Worm (Caenorhabditis elegans) whole organism, L2 larva: ENCODE data around the gene C10A4.4.
"Not testable (repeated sequence)": the region's sequence is repeated elsewhere in the genome, so short reads cannot be mapped to it uniquely, and the experiment has no call there.

ENCODE experiments used
- Y55F3AM.14 ChIP-seq: fragments of 200-800 bp; sonication (Bioruptor generic); optimal IDR thresholded peaks from 2 replicates; lab custom pipeline; 2018; ENCODE audit warnings: mild to moderate bottlenecking, missing genetic modification characterization, missing compliant biosample characterization
- ZK546.5 ChIP-seq: sonication (generic microtip); optimal IDR thresholded peaks from 2 replicates; lab custom pipeline; 2017; ENCODE audit warnings: missing biosample characterization, missing genetic modification characterization
- ama-1 ChIP-seq: fragments of 150-350 bp; optimal IDR thresholded peaks from 2 replicates; lab custom pipeline; 2018; ENCODE audit warnings: inconsistent platforms
- ceh-82 ChIP-seq: fragments of 150-350 bp; optimal IDR thresholded peaks from 2 replicates; lab custom pipeline; 2014; ENCODE audit warnings: missing biosample characterization, missing genetic modification characterization
- crh-2 ChIP-seq: sonication (generic microtip); optimal IDR thresholded peaks from 2 replicates; lab custom pipeline; 2017; ENCODE audit warnings: missing biosample characterization, missing genetic modification characterization
- dmd-4 ChIP-seq: sonication (generic microtip); optimal IDR thresholded peaks from 2 replicates; lab custom pipeline; 2017; ENCODE audit warnings: missing biosample characterization, missing genetic modification characterization
- egl-27 ChIP-seq: sonication (generic microtip); optimal IDR thresholded peaks from 3 replicates; lab custom pipeline; 2017; ENCODE audit warnings: missing biosample characterization, missing genetic modification reagents, missing genetic modification characterization
- elt-1 ChIP-seq: fragments of 150-350 bp; optimal IDR thresholded peaks from 2 replicates; lab custom pipeline; 2014; ENCODE audit warnings: missing biosample characterization, missing genetic modification characterization
- elt-3 ChIP-seq: sonication (generic microtip); optimal IDR thresholded peaks from 2 replicates; lab custom pipeline; 2017; ENCODE audit warnings: missing biosample characterization, missing genetic modification characterization
- fos-1 ChIP-seq: fragments of 150-350 bp; optimal IDR thresholded peaks from 2 replicates; lab custom pipeline; 2014; ENCODE audit warnings: missing biosample characterization, missing genetic modification characterization
- gmeb-1 ChIP-seq: fragments of 150-350 bp; optimal IDR thresholded peaks from 2 replicates; lab custom pipeline; 2014; ENCODE audit warnings: missing biosample characterization, missing genetic modification characterization
- lin-11 ChIP-seq: fragments of 150-350 bp; sonication (generic microtip); optimal IDR thresholded peaks from 2 replicates; lab custom pipeline; 2014; ENCODE audit warnings: missing biosample characterization, missing genetic modification characterization, inconsistent platforms, mixed read lengths
- lin-13 ChIP-seq: fragments of 150-350 bp; optimal IDR thresholded peaks from 2 replicates; lab custom pipeline; 2014; ENCODE audit warnings: missing biosample characterization, missing genetic modification reagents, missing genetic modification characterization
- lin-39 ChIP-seq: fragments of 150-350 bp; optimal IDR thresholded peaks from 2 replicates; lab custom pipeline; 2014; ENCODE audit warnings: missing biosample characterization, missing genetic modification reagents, missing genetic modification characterization
- lsy-2 ChIP-seq, 2 experiments: fragments of 150-350 bp in 1 of 2; sonication (generic microtip) in 1 of 2; optimal IDR thresholded peaks; 2 replicates each; lab custom pipeline; 2014 to 2017; ENCODE audit warnings: missing biosample characterization in 2 of 2, missing genetic modification characterization in 2 of 2
- mab-5 ChIP-seq: fragments of 150-350 bp; optimal IDR thresholded peaks from 2 replicates; lab custom pipeline; 2014; ENCODE audit warnings: missing biosample characterization, missing genetic modification characterization
- mbf-1 ChIP-seq: sonication (generic microtip); optimal IDR thresholded peaks from 2 replicates; lab custom pipeline; 2017; ENCODE audit warnings: missing biosample characterization, missing genetic modification characterization
- nhr-10 ChIP-seq: sonication (generic microtip); optimal IDR thresholded peaks from 2 replicates; lab custom pipeline; 2017; ENCODE audit warnings: missing biosample characterization, missing genetic modification characterization
- nhr-237 ChIP-seq: fragments of 150-350 bp; optimal IDR thresholded peaks from 2 replicates; lab custom pipeline; 2014; ENCODE audit warnings: missing biosample characterization, missing genetic modification characterization
- nhr-25 ChIP-seq: fragments of 150-350 bp; sonication (generic microtip); optimal IDR thresholded peaks from 3 replicates; lab custom pipeline; 2014; ENCODE audit warnings: missing biosample characterization, missing genetic modification characterization
- nhr-6 ChIP-seq: fragments of 150-350 bp; optimal IDR thresholded peaks from 2 replicates; lab custom pipeline; 2014; ENCODE audit warnings: missing biosample characterization, missing genetic modification characterization
- nhr-77 ChIP-seq: fragments of 150-350 bp; optimal IDR thresholded peaks from 2 replicates; lab custom pipeline; 2014; ENCODE audit warnings: missing biosample characterization, missing genetic modification characterization
- peb-1 ChIP-seq: fragments of 150-350 bp; optimal IDR thresholded peaks from 2 replicates; lab custom pipeline; 2014; ENCODE audit warnings: missing biosample characterization, missing genetic modification characterization
- sem-4 ChIP-seq: fragments of 150-350 bp; optimal IDR thresholded peaks from 2 replicates; lab custom pipeline; 2014; ENCODE audit warnings: missing biosample characterization, missing genetic modification reagents, missing genetic modification characterization
- skn-1 ChIP-seq: sonication (generic microtip); optimal IDR thresholded peaks from 2 replicates; lab custom pipeline; 2017; ENCODE audit warnings: missing biosample characterization, missing genetic modification characterization
- sma-3 ChIP-seq: sonication (generic microtip); optimal IDR thresholded peaks from 2 replicates; lab custom pipeline; 2016; ENCODE audit warnings: missing genetic modification reagents, missing genetic modification characterization, missing compliant biosample characterization
- snpc-4 ChIP-seq: fragments of 150-350 bp; optimal IDR thresholded peaks from 2 replicates; lab custom pipeline; 2014; ENCODE audit warnings: missing biosample characterization, missing genetic modification characterization
- unc-39 ChIP-seq: fragments of 150-350 bp; optimal IDR thresholded peaks from 2 replicates; lab custom pipeline; 2014; ENCODE audit warnings: missing biosample characterization, missing genetic modification characterization
- unc-55 ChIP-seq: fragments of 150-350 bp; sonication (generic microtip); optimal IDR thresholded peaks from 3 replicates; lab custom pipeline; 2014; ENCODE audit warnings: missing biosample characterization, missing genetic modification reagents, missing genetic modification characterization
- unc-62 ChIP-seq: fragments of 150-350 bp; optimal IDR thresholded peaks from 2 replicates; lab custom pipeline; 2014; ENCODE audit warnings: missing biosample characterization, missing genetic modification reagents, missing genetic modification characterization
- zag-1 ChIP-seq: fragments of 150-350 bp; optimal IDR thresholded peaks from 2 replicates; lab custom pipeline; 2014; ENCODE audit warnings: missing biosample characterization, missing genetic modification characterization
- ztf-1 ChIP-seq: fragments of 200-800 bp; sonication (Bioruptor generic); conservative IDR thresholded peaks from 2 replicates; pipeline ENCODE4 v1.3.6; 2022; ENCODE audit warnings: missing genetic modification characterization, missing compliant biosample characterization
- ztf-11 ChIP-seq: sonication (generic microtip); optimal IDR thresholded peaks from 2 replicates; lab custom pipeline; 2017; ENCODE audit warnings: missing biosample characterization, missing genetic modification characterization
- ztf-4 ChIP-seq: fragments of 150-350 bp; optimal IDR thresholded peaks from 2 replicates; lab custom pipeline; 2014; ENCODE audit warnings: missing biosample characterization, missing genetic modification characterization

The C10A4.4 gene

DNA sequence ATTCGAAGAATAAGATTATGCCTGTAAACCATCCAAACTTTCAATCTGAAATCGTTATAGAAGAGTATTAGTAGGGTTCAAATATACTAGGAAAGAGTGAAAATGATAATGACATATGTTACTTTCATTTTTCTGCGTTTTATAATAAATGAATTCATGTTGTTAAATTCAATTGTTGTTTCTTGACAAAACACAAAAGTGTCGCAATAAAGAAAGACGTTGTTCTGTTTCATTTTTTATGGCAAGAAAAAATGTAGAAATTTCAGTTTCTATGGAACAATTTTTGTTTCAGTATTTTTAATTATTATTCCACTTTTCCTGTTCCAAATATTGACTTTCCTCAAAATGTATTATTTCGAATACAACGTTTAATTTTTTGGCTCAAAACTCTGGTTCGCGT lies at the start of gene C10A4.4:
Gene C10A4.4, plus strand, starts transcription at position 301 of the 400 bp plus-strand sequence.
- TF ChIP-seq ZK546.5 (tag; lab: Kevin White, UChicago) (no peak), crh-2 (tag; lab: Kevin White, UChicago) (no peak), nhr-237 (tag; lab: Kevin White, UChicago) (no peak), mab-5 (tag; lab: Kevin White, UChicago) (no peak), elt-1 (tag; lab: Kevin White, UChicago) (no peak), nhr-6 (tag; lab: Kevin White, UChicago) (no peak), nhr-25 (tag; lab: Kevin White, UChicago) (no peak), Y55F3AM.14 (GFP tag; lab: Kevin White, UChicago) (no peak), unc-55 (no peak), sma-3 (no peak), fos-1 (tag; lab: Kevin White, UChicago) (no peak)

- TF ChIP-seq mbf-1 (tag; lab: Kevin White, UChicago); lsy-2 (tag; optimal IDR thresholded peaks at IDR 0.05; lab: Kevin White, UChicago); unc-55: not testable (repeated sequence)
Observed at ce11 chrX:7365267-7365666, 35.6 kb upstream of the C10A4.4 start, which contains the start of gene C56G3.2. TSS of gene C56G3.2 (plus strand) at chrX:7365567.

- TF ChIP-seq elt-3 = no peak
- no peak for TF ChIP-seq sem-4 (tag; lab: Kevin White, UChicago)
- no peak for TF ChIP-seq Y55F3AM.14 (GFP tag; lab: Kevin White, UChicago)
- TF ChIP-seq peb-1 (tag; lab: Kevin White, UChicago) = no peak
- TF ChIP-seq ztf-1 (GFP tag; lab: Robert Waterston, UW) = no peak
- no peak for TF ChIP-seq zag-1
- no peak for TF ChIP-seq nhr-6 (tag; lab: Kevin White, UChicago)
- no peak for TF ChIP-seq lin-39 (tag; lab: Kevin White, UChicago)
- no peak for TF ChIP-seq unc-39
- no peak for TF ChIP-seq lsy-2 (tag; optimal IDR thresholded peaks at IDR 0.05; lab: Kevin White, UChicago)
- TF ChIP-seq, all 48 proteins: peak for 0
Observed at ce11 chrX:7369770-7370169, 31.1 kb upstream of the C10A4.4 start.

ce11 chrX:7371945-7372344 lies 28.9 kb upstream of the C10A4.4 start:
- TF ChIP-seq elt-1 (tag; lab: Kevin White, UChicago) = no peak
- TF ChIP-seq Y55F3AM.14 (GFP tag; lab: Kevin White, UChicago) = no peak
- TF ChIP-seq ceh-82 (tag; lab: Kevin White, UChicago) = no peak
- no peak for TF ChIP-seq ama-1 (lab: Kevin White, UChicago)
- TF ChIP-seq ztf-11 (tag; lab: Kevin White, UChicago) = no peak
- no peak for TF ChIP-seq lin-11 (tag; lab: Kevin White, UChicago)

DNA sequence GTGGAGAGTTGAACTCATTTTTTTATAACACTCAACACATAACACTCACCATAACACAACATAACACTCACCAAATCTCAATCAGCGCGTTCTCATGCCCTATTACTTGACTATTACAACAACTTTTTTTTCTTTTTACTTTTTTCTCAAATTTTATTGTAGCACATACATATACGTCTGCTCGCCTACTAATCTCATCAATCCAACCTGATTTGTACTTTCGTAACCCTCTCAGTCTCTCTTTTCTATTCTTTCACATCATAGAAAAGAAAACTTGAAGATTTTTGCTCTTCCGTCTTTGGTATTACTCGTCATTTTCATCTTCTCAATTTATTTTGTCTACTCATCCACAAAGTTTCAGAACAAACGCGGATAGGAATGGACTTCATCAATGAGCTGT lies 23.9 kb upstream of the C10A4.4 start, which contains the start of gene npr-8:
Gene npr-8, plus strand, starts transcription at position 362 of the 400 bp plus-strand sequence.
- TF ChIP-seq lsy-2 (tag; optimal IDR thresholded peaks at IDR 0.05; lab: Kevin White, UChicago) (no peak), egl-27 (no peak), mab-5 (tag; lab: Kevin White, UChicago) (no peak), lin-11 (tag; lab: Kevin White, UChicago) (no peak), dmd-4 (no peak), unc-62 (no peak), unc-39 (no peak), nhr-6 (tag; lab: Kevin White, UChicago) (no peak), nhr-10 (tag; lab: Kevin White, UChicago) (no peak), gmeb-1 (no peak), sem-4 (tag; lab: Kevin White, UChicago) (no peak), snpc-4 (no peak), crh-2 (tag; lab: Kevin White, UChicago) (no peak), lin-13 (GFP tag; lab: Kevin White, UChicago) (no peak), ztf-4 (tag; lab: Kevin White, UChicago) (no peak), skn-1 (tag; lab: Kevin White, UChicago) (no peak), nhr-77 (tag; lab: Kevin White, UChicago) (no peak), Y55F3AM.14 (GFP tag; lab: Kevin White, UChicago) (no peak), ama-1 (lab: Kevin White, UChicago) (no peak)
- TF ChIP-seq, all 48 proteins: peak for 0
